Fruit fly (Drosophila melanogaster) Kc167 (cell line): Measurements from ENCODE around the gene CG5355.

Experiments used
- Myc ChIP-seq: fragments of >200 bp; optimal IDR thresholded peaks from 2 replicates; lab custom pipeline; 2017; ENCODE audit warnings: missing external identifiers
- Sin3A ChIP-seq: fragments of >200 bp; optimal IDR thresholded peaks from 2 replicates; lab custom pipeline; 2018; ENCODE audit warnings: missing external identifiers
- h ChIP-seq: fragments of >200 bp; optimal IDR thresholded peaks from 3 replicates; lab custom pipeline; 2018; ENCODE audit warnings: missing external identifiers
- insv ChIP-seq: fragments of >200 bp; optimal IDR thresholded peaks from 3 replicates; lab custom pipeline; 2018; ENCODE audit warnings: missing external identifiers
- psq ChIP-seq: fragments of >200 bp; optimal IDR thresholded peaks from 2 replicates; lab custom pipeline; 2017; ENCODE audit warnings: missing external identifiers
- ttk ChIP-seq: sonication (Bioruptor generic); optimal IDR thresholded peaks from 2 replicates; lab custom pipeline; 2017; ENCODE audit warnings: missing external identifiers

dm6 chr2L:10457191-10457899 lies 44.1 kb upstream of the CG5355 start, which contains the start of the genes LManI and LManII:
- no peak for TF ChIP-seq Myc (lab: Kevin White, UChicago)
- TF ChIP-seq ttk, result no peak
- TF ChIP-seq psq (lab: Kevin White, UChicago), result no peak
- TF ChIP-seq h (lab: Kevin White, UChicago), result no peak
- TF ChIP-seq Sin3A (lab: Kevin White, UChicago), result no peak
- TF ChIP-seq insv (lab: Kevin White, UChicago), result no peak
